Worm (Caenorhabditis elegans): ENCODE data around the gene mltn-1.

DNA sequence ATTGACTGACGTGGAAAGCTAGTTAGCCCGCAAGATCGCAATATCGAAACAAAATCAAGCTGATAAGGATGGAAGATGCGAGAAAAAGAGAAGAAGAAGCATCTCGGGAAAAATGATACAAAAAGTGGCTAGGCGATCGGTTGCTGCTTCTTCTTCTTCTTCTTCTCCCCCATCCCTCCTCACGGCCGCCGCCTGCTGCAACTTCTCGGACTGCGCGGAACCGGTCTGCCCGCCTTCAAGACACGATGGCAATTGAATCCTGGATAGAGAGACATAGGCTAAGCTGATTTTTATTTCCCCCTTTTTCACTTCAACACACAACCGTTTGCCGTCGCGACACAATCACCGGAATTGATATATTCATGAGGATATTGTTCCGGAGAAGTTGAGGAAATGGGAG, 29.4 kb upstream of the mltn-1 start:
- TF ChIP-seq tab-1 (GFP tag; IDR thresholded peaks at IDR 0.05) (no peak), klf-2 (GFP tag; conservative IDR thresholded peaks at IDR 0.05) (no peak), flt-1 (GFP tag; IDR thresholded peaks at IDR 0.05) (no peak), T22C8.4 (GFP tag; IDR thresholded peaks at IDR 0.05) (no peak), ztf-29 (GFP tag; IDR thresholded peaks at IDR 0.05) (no peak)

Measured in whole organism, midembryonic.